Worm (Caenorhabditis elegans) whole organism, L3 larva: ENCODE data around the gene F26C11.3.
A peak's percentile ranks its signal among the peaks of the same experiment; 100 is the strongest.

Experiments
- aly-2 ChIP-seq: fragments of 150-350 bp; optimal IDR thresholded peaks from 2 replicates; lab custom pipeline; 2014; ENCODE audit warnings: missing biosample characterization, missing genetic modification characterization
- ama-1 ChIP-seq: fragments of 150-350 bp; optimal IDR thresholded peaks from 2 replicates; lab custom pipeline; 2018
- ceh-9 ChIP-seq: sonication (generic microtip); optimal IDR thresholded peaks from 2 replicates; lab custom pipeline; 2018; ENCODE audit warnings: missing biosample characterization, missing genetic modification characterization
- egl-27 ChIP-seq: sonication (generic microtip); optimal IDR thresholded peaks from 4 replicates; lab custom pipeline; 2017; ENCODE audit warnings: missing biosample characterization, missing genetic modification reagents, missing genetic modification characterization
- elt-3 ChIP-seq, 3 experiments: fragments of 150-350 bp in 1 of 3; sonication (generic microtip) in 2 of 3; optimal IDR thresholded peaks; 2 replicates in 2 of 3; 4 replicates in 1 of 3; lab custom pipeline; 2014 to 2017; ENCODE audit warnings: missing biosample characterization in 3 of 3, missing genetic modification characterization in 3 of 3
- fkh-10 ChIP-seq: sonication (generic microtip); optimal IDR thresholded peaks from 2 replicates; lab custom pipeline; 2017; ENCODE audit warnings: missing biosample characterization, missing genetic modification reagents, missing genetic modification characterization
- fkh-2 ChIP-seq: fragments of 150-350 bp; optimal IDR thresholded peaks from 2 replicates; lab custom pipeline; 2014; ENCODE audit warnings: missing biosample characterization, missing genetic modification reagents, missing genetic modification characterization
- lin-39 ChIP-seq: fragments of 150-350 bp; optimal IDR thresholded peaks from 2 replicates; lab custom pipeline; 2018; ENCODE audit warnings: missing biosample characterization, missing genetic modification reagents, missing genetic modification characterization
- nhr-11 ChIP-seq: fragments of 150-350 bp; optimal IDR thresholded peaks from 2 replicates; lab custom pipeline; 2014; ENCODE audit warnings: missing biosample characterization, missing genetic modification characterization
- nhr-23 ChIP-seq: fragments of 150-350 bp; optimal IDR thresholded peaks from 2 replicates; lab custom pipeline; 2014; ENCODE audit warnings: missing biosample characterization, missing genetic modification reagents, missing genetic modification characterization
- nhr-237 ChIP-seq: fragments of 150-350 bp; optimal IDR thresholded peaks from 2 replicates; lab custom pipeline; 2014; ENCODE audit warnings: missing biosample characterization, missing genetic modification characterization
- pha-4 ChIP-seq: fragments of 150-350 bp; optimal IDR thresholded peaks from 2 replicates; lab custom pipeline; 2014; ENCODE audit warnings: missing biosample characterization, missing genetic modification reagents, missing genetic modification characterization
- unc-39 ChIP-seq: sonication (generic microtip); optimal IDR thresholded peaks from 4 replicates; lab custom pipeline; 2017; ENCODE audit warnings: missing biosample characterization, missing genetic modification characterization
- zag-1 ChIP-seq: fragments of 150-350 bp; optimal IDR thresholded peaks from 2 replicates; lab custom pipeline; 2014; ENCODE audit warnings: missing biosample characterization, missing genetic modification characterization

ce11 chrII:9937611-9938010, 22.7 kb upstream of the F26C11.3 start:
- TF ChIP-seq nhr-237 (tag; lab: Kevin White, UChicago) (no peak), pha-4 (tag; lab: Kevin White, UChicago) (peak; percentile 94), fkh-2 (tag; lab: Kevin White, UChicago) (no peak), zag-1 (tag; lab: Kevin White, UChicago) (no peak), lin-39 (peak; percentile 2), fkh-10 (GFP tag; lab: Kevin White, UChicago) (no peak), egl-27 (tag; lab: Kevin White, UChicago) (peak; percentile 58), unc-39 (tag; lab: Kevin White, UChicago) (no peak), aly-2 (no peak), elt-3 (tag; optimal IDR thresholded peaks at IDR 0.05; lab: Kevin White, UChicago) (no peak), nhr-23 (tag; lab: Kevin White, UChicago) (peak; percentile 86), ama-1 (lab: Kevin White, UChicago) (peak; percentile 92), nhr-11 (tag; lab: Kevin White, UChicago) (peak; percentile 94), ceh-9 (tag; lab: Kevin White, UChicago) (no peak)
